Worm (Caenorhabditis elegans): ENCODE data around the gene mbk-2.

DNA sequence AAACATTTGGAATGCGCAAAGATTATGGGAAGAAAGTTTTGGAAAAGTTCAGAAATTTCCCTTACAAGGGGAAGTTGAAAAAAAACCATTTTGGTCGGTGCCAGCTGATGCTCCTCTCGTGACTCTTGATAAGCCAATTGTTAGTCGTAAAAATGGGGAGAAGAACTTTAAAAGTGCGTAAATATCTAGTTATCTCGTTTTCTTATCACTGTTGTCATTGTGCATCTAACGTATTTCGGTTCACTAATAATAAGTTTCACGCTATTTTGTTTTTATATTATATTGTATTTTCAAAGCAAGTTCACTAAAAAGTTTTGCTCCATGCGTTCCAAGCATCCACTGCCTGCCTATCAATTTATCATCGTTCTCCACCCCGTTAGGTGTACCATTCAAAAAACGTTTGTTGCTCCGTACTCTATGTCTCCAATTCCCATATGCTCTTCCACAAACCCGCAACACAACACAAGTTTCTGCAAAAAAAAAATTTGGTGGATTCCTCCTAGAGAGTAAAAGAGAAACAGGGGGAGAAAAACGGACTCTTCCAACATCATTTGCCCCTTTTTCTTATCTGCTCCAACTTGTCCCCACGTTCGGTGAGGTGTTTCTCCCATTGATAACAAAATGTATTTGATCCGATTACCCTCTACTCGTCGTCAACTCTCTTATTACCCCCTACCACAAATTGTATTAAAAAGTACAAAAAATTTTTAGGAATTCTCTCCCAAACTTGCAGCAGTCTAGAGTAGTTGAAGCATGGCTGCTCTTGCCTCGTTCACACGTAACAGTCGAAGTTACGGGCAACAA lies at the start of gene mbk-2:
- TF ChIP-seq mls-2 (tag; optimal IDR thresholded peaks at IDR 0.05) (no peak), blmp-1 (tag; optimal IDR thresholded peaks at IDR 0.05) (no peak), lin-32 (GFP tag; optimal IDR thresholded peaks at IDR 0.05) (no peak), pha-4 (tag; optimal IDR thresholded peaks at IDR 0.05) (no peak), nhr-28 (tag; optimal IDR thresholded peaks at IDR 0.05) (no peak), ham-2 (GFP tag; optimal IDR thresholded peaks at IDR 0.05) (no peak), unc-62 (GFP tag; optimal IDR thresholded peaks at IDR 0.05) (no peak)
